Fruit fly (Drosophila melanogaster) whole organism, adult: Measurements from ENCODE around the gene Hydr2.

Source experiments
- CG1620 ChIP-seq: fragments of 200-800 bp; sonication (Bioruptor generic); optimal IDR thresholded peaks from 2 replicates; lab custom pipeline; 2016; ENCODE audit warnings: missing biosample characterization, missing genetic modification characterization
- CG7045 ChIP-seq: fragments of 200-800 bp; sonication (Bioruptor generic); optimal IDR thresholded peaks from 2 replicates; lab custom pipeline; 2017; ENCODE audit warnings: missing biosample characterization, mild to moderate bottlenecking, missing genetic modification characterization
- CG7101 ChIP-seq: fragments of 200-800 bp; sonication (Bioruptor generic); optimal IDR thresholded peaks from 2 replicates; lab custom pipeline; 2018; ENCODE audit warnings: missing biosample characterization, mild to moderate bottlenecking, missing genetic modification characterization, moderate library complexity
- Hr96 ChIP-seq: fragments of 200-800 bp; sonication (Bioruptor generic); optimal IDR thresholded peaks from 2 replicates; lab custom pipeline; 2016; ENCODE audit warnings: missing biosample characterization, missing genetic modification characterization
- kay ChIP-seq: fragments of 200-800 bp; sonication (Bioruptor generic); peaks from one replicate; lab custom pipeline; 2016; ENCODE audit warnings: missing biosample characterization, missing genetic modification characterization, borderline replicate concordance
- toe ChIP-seq: fragments of 200-800 bp; sonication (Bioruptor generic); optimal IDR thresholded peaks from 2 replicates; lab custom pipeline; 2016; ENCODE audit warnings: missing biosample characterization, missing genetic modification characterization

DNA sequence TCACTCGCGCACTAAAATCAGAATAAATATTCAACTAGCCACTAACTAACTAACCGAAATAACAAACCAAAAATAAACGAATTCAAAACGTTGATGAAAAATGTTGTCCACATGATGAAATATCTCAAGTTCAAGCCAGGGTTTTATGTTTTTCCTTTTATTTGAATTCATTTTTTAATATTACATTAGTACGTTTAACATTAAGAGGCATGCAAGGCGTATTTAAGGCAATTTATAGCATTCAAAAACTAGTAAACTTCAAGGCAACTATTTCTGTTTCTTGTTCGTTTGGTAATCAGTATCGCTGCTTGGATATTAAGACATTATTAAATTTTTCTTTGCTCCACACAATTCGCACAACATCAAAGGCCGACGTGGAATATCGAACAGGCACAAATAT, 17.5 kb upstream of the Hydr2 start:
- no peak for TF ChIP-seq CG1620 (GFP tag; lab: Kevin White, UChicago)
- peak; percentile 83 for TF ChIP-seq kay (GFP tag; lab: Kevin White, UChicago)
- no peak for TF ChIP-seq CG7101 (tag; lab: Kevin White, UChicago)
- TF ChIP-seq Hr96 = no peak
- TF ChIP-seq toe (GFP tag; lab: Kevin White, UChicago) = no peak
- TF ChIP-seq CG7045 (GFP tag; lab: Kevin White, UChicago) = no peak
